Fruit fly (Drosophila melanogaster) whole organism, embryonic: ENCODE results near the gene Tom70.
A peak's percentile ranks its signal among the peaks of the same experiment; 100 is the strongest.

Source experiments
- Ada2b ChIP-seq: fragments of 200-800 bp; sonication (Bioruptor generic); IDR thresholded peaks from 2 replicates; pipeline ENCODE4 v1.3.6; 2022; ENCODE audit warnings: missing biosample characterization, missing genetic modification characterization
- Adf1 ChIP-seq: fragments of 200-800 bp; sonication (Bioruptor generic); IDR thresholded peaks from 2 replicates; pipeline ENCODE4 v1.3.6; 2022; ENCODE audit warnings: missing biosample characterization, missing genetic modification characterization
- CG10543 ChIP-seq: fragments of 200-800 bp; sonication (Bioruptor generic); optimal IDR thresholded peaks from 3 replicates; lab custom pipeline; 2017; ENCODE audit warnings: missing biosample characterization, mild to moderate bottlenecking, missing genetic modification characterization, moderate library complexity
- CG13624 ChIP-seq: fragments of 200-800 bp; sonication (Bioruptor generic); optimal IDR thresholded peaks from 2 replicates; lab custom pipeline; 2016; ENCODE audit warnings: missing biosample characterization, missing genetic modification characterization
- CG14667 ChIP-seq: fragments of 200-800 bp; sonication (Bioruptor generic); IDR thresholded peaks from 2 replicates; pipeline ENCODE4 v1.3.6; 2022; ENCODE audit warnings: missing biosample characterization, missing genetic modification characterization
- CG14710 ChIP-seq: fragments of 200-800 bp; sonication (Bioruptor generic); optimal IDR thresholded peaks from 3 replicates; lab custom pipeline; 2019; ENCODE audit warnings: missing biosample characterization, mild to moderate bottlenecking, missing genetic modification characterization, moderate library complexity
- CG15479 ChIP-seq: fragments of 200-800 bp; sonication (Bioruptor generic); optimal IDR thresholded peaks from 3 replicates; lab custom pipeline; 2019; ENCODE audit warnings: missing biosample characterization, mild to moderate bottlenecking, missing genetic modification characterization, moderate library complexity
- CG15514 ChIP-seq: fragments of 200-800 bp; sonication (Bioruptor generic); optimal IDR thresholded peaks from 3 replicates; lab custom pipeline; 2017; ENCODE audit warnings: missing biosample characterization, missing genetic modification characterization, mild to moderate bottlenecking, moderate library complexity, missing genetic modification reagents
- CG16779 ChIP-seq: fragments of 200-800 bp; sonication (Bioruptor generic); IDR thresholded peaks from 2 replicates; pipeline ENCODE4 v1.3.6; 2022; ENCODE audit warnings: missing biosample characterization, missing genetic modification characterization
- CG1792 ChIP-seq: fragments of 200-800 bp; sonication (Bioruptor generic); optimal IDR thresholded peaks from 2 replicates; lab custom pipeline; 2016; ENCODE audit warnings: missing biosample characterization, missing genetic modification characterization
- CG34422 ChIP-seq: fragments of 200-800 bp; sonication (Bioruptor generic); IDR thresholded peaks from 3 replicates; pipeline ENCODE4 v1.3.6; 2022; ENCODE audit warnings: missing biosample characterization, missing genetic modification characterization
- CG4617 ChIP-seq: fragments of 200-800 bp; sonication (Bioruptor generic); optimal IDR thresholded peaks from 3 replicates; lab custom pipeline; 2016; ENCODE audit warnings: missing biosample characterization, missing genetic modification characterization, borderline replicate concordance
- CG4707 ChIP-seq: fragments of 200-800 bp; sonication (Bioruptor generic); optimal IDR thresholded peaks from 2 replicates; lab custom pipeline; 2018; ENCODE audit warnings: missing biosample characterization, mild to moderate bottlenecking, missing genetic modification characterization, moderate library complexity
- CG6254 ChIP-seq: fragments of 200-800 bp; sonication (Bioruptor generic); optimal IDR thresholded peaks from 3 replicates; lab custom pipeline; 2017; ENCODE audit warnings: mild to moderate bottlenecking, missing biosample characterization, missing genetic modification reagents, missing genetic modification characterization
- CG6791 ChIP-seq: fragments of 200-800 bp; sonication (Bioruptor generic); IDR thresholded peaks from 3 replicates; pipeline ENCODE4 v1.3.6; 2022; ENCODE audit warnings: missing biosample characterization, missing genetic modification characterization; ENCODE audit not compliant: partially characterized antibody
- CG6854 ChIP-seq: fragments of 200-800 bp; sonication (Bioruptor generic); optimal IDR thresholded peaks from 3 replicates; lab custom pipeline; 2017; ENCODE audit warnings: missing biosample characterization, mild to moderate bottlenecking, missing genetic modification characterization
- CG7745 ChIP-seq: fragments of 200-800 bp; sonication (Bioruptor generic); optimal IDR thresholded peaks from 2 replicates; lab custom pipeline; 2018; ENCODE audit warnings: missing biosample characterization, mild to moderate bottlenecking, missing genetic modification characterization, moderate library complexity
- CG8089 ChIP-seq: fragments of 200-800 bp; sonication (Bioruptor generic); optimal IDR thresholded peaks from 3 replicates; lab custom pipeline; 2016; ENCODE audit warnings: missing biosample characterization, missing genetic modification characterization
- Chrac-16 ChIP-seq: fragments of 200-800 bp; sonication (Bioruptor generic); optimal IDR thresholded peaks from 3 replicates; lab custom pipeline; 2016; ENCODE audit warnings: missing biosample characterization, missing genetic modification characterization
- Dfd ChIP-seq, 2 experiments: fragments of >200 bp; optimal IDR thresholded peaks; 2 replicates each; lab custom pipeline; 2017; ENCODE audit warnings: missing biosample characterization in 2 of 2, missing genetic modification characterization in 2 of 2
- Dip3 ChIP-seq: fragments of 200-800 bp; sonication (Bioruptor generic); optimal IDR thresholded peaks from 3 replicates; lab custom pipeline; 2016; ENCODE audit warnings: missing biosample characterization, missing genetic modification characterization
- HLH3B ChIP-seq: fragments of 200-800 bp; sonication (Bioruptor generic); IDR thresholded peaks from 2 replicates; pipeline ENCODE4 v1.3.6; 2022; ENCODE audit warnings: missing biosample characterization, missing genetic modification characterization
- HmgD ChIP-seq: fragments of 200-800 bp; sonication (Bioruptor generic); optimal IDR thresholded peaks from 3 replicates; lab custom pipeline; 2016; ENCODE audit warnings: missing biosample characterization, missing genetic modification characterization
- Hr78 ChIP-seq, 2 experiments: fragments of 200-800 bp in 1 of 2; fragments of >200 bp in 1 of 2; sonication (Bioruptor generic) in 1 of 2; optimal IDR thresholded peaks; 2 replicates each; lab custom pipeline; 2017 to 2019; ENCODE audit warnings: missing biosample characterization in 2 of 2, missing genetic modification characterization in 2 of 2, mild to moderate bottlenecking in 1 of 2, moderate library complexity in 1 of 2
- NC2β ChIP-seq: fragments of 200-800 bp; sonication (Bioruptor generic); optimal IDR thresholded peaks from 2 replicates; lab custom pipeline; 2016; ENCODE audit warnings: missing biosample characterization, missing genetic modification characterization
- Neu2 ChIP-seq: fragments of 200-800 bp; sonication (Bioruptor generic); optimal IDR thresholded peaks from 3 replicates; lab custom pipeline; 2016; ENCODE audit warnings: missing biosample characterization, missing genetic modification characterization, borderline replicate concordance
- Nf-YC ChIP-seq: fragments of 200-800 bp; optimal IDR thresholded peaks from 3 replicates; lab custom pipeline; 2019; ENCODE audit warnings: missing biosample characterization, mild to moderate bottlenecking, missing genetic modification characterization, moderate library complexity
- Opbp ChIP-seq: fragments of 200-800 bp; sonication (Bioruptor generic); IDR thresholded peaks from 3 replicates; pipeline ENCODE4 v1.3.6; 2022; ENCODE audit warnings: missing biosample characterization, missing genetic modification characterization; ENCODE audit not compliant: partially characterized antibody
- Spps ChIP-seq: fragments of 200-800 bp; sonication (Bioruptor generic); optimal IDR thresholded peaks from 2 replicates; lab custom pipeline; 2018; ENCODE audit warnings: missing biosample characterization, mild to moderate bottlenecking, missing genetic modification characterization
- Ssrp ChIP-seq: fragments of 200-800 bp; sonication (Bioruptor generic); optimal IDR thresholded peaks from 2 replicates; lab custom pipeline; 2018; ENCODE audit warnings: missing biosample characterization, mild to moderate bottlenecking, missing genetic modification characterization, moderate library complexity
- Taf1 ChIP-seq: fragments of 200-800 bp; sonication (Bioruptor generic); IDR thresholded peaks from 2 replicates; pipeline ENCODE4 v1.3.6; 2022; ENCODE audit warnings: missing biosample characterization, missing genetic modification characterization
- ash1 ChIP-seq: fragments of 200-800 bp; sonication (Bioruptor generic); optimal IDR thresholded peaks from 2 replicates; lab custom pipeline; 2018; ENCODE audit warnings: missing biosample characterization, mild to moderate bottlenecking, missing genetic modification characterization
- ato ChIP-seq: fragments of 200-800 bp; sonication (Bioruptor generic); IDR thresholded peaks from 2 replicates; pipeline ENCODE4 v1.3.6; 2022; ENCODE audit warnings: missing biosample characterization, missing genetic modification characterization; ENCODE audit not compliant: partially characterized antibody
- caup ChIP-seq: fragments of 200-800 bp; sonication (Bioruptor generic); optimal IDR thresholded peaks from 3 replicates; lab custom pipeline; 2017; ENCODE audit warnings: missing biosample characterization, mild to moderate bottlenecking, missing genetic modification characterization, moderate library complexity; ENCODE audit not compliant: severe bottlenecking
- crol ChIP-seq: fragments of 200-800 bp; sonication (Bioruptor generic); IDR thresholded peaks from 2 replicates; pipeline ENCODE4 v1.3.6; 2022; ENCODE audit warnings: missing biosample characterization, missing genetic modification characterization
- crp ChIP-seq, 2 experiments: fragments of 200-800 bp; sonication (Bioruptor generic); optimal IDR thresholded peaks; 2 replicates in 1 of 2; 3 replicates in 1 of 2; lab custom pipeline; 2017; ENCODE audit warnings: missing biosample characterization in 2 of 2, missing genetic modification characterization in 2 of 2, mild to moderate bottlenecking in 1 of 2, moderate library complexity in 1 of 2
- dmrt99B ChIP-seq: fragments of 200-800 bp; sonication (Bioruptor generic); optimal IDR thresholded peaks from 2 replicates; lab custom pipeline; 2018; ENCODE audit warnings: missing biosample characterization, mild to moderate bottlenecking, missing genetic modification characterization, moderate library complexity
- fru ChIP-seq: fragments of >200 bp; optimal IDR thresholded peaks from 2 replicates; lab custom pipeline; 2017
- gem ChIP-seq: fragments of 200-800 bp; sonication (Bioruptor generic); optimal IDR thresholded peaks from 2 replicates; lab custom pipeline; 2019; ENCODE audit warnings: missing biosample characterization, mild to moderate bottlenecking, missing genetic modification characterization, moderate library complexity
- gro ChIP-seq: fragments of 200-800 bp; sonication (Bioruptor generic); optimal IDR thresholded peaks from 2 replicates; lab custom pipeline; 2016; ENCODE audit warnings: missing biosample characterization, missing genetic modification characterization
- hkb ChIP-seq, 2 experiments: fragments of 200-800 bp in 1 of 2; fragments of >200 bp in 1 of 2; sonication (Bioruptor generic) in 1 of 2; IDR thresholded peaks in 1 of 2; optimal IDR thresholded peaks in 1 of 2; 2 replicates each; pipeline versions ENCODE4 v1.3.6 to Lab custom; 2017 to 2022; ENCODE audit warnings: missing biosample characterization in 1 of 2, missing genetic modification characterization in 1 of 2
- luna ChIP-seq: fragments of 200-800 bp; sonication (Bioruptor generic); optimal IDR thresholded peaks from 2 replicates; lab custom pipeline; 2016; ENCODE audit warnings: missing biosample characterization, missing genetic modification characterization
- pfk ChIP-seq: fragments of 200-800 bp; sonication (Bioruptor generic); optimal IDR thresholded peaks from 2 replicates; lab custom pipeline; 2018; ENCODE audit warnings: missing biosample characterization, mild to moderate bottlenecking, missing genetic modification characterization, moderate library complexity
- sima ChIP-seq: fragments of 200-800 bp; sonication (Bioruptor generic); optimal IDR thresholded peaks from 2 replicates; lab custom pipeline; 2016; ENCODE audit warnings: missing biosample characterization, missing genetic modification characterization
- twi ChIP-seq: fragments of 200-800 bp; optimal IDR thresholded peaks from 2 replicates; lab custom pipeline; 2019; ENCODE audit warnings: missing biosample characterization, mild to moderate bottlenecking, missing genetic modification characterization, moderate library complexity
- wek ChIP-seq: fragments of 200-800 bp; sonication (Bioruptor generic); optimal IDR thresholded peaks from 3 replicates; lab custom pipeline; 2018; ENCODE audit warnings: missing biosample characterization, mild to moderate bottlenecking, missing genetic modification characterization, moderate library complexity
- zfh2 ChIP-seq: fragments of 200-800 bp; sonication (Bioruptor generic); optimal IDR thresholded peaks from 2 replicates; lab custom pipeline; 2016; ENCODE audit warnings: missing biosample characterization, missing genetic modification characterization

Tom70 gene

DNA sequence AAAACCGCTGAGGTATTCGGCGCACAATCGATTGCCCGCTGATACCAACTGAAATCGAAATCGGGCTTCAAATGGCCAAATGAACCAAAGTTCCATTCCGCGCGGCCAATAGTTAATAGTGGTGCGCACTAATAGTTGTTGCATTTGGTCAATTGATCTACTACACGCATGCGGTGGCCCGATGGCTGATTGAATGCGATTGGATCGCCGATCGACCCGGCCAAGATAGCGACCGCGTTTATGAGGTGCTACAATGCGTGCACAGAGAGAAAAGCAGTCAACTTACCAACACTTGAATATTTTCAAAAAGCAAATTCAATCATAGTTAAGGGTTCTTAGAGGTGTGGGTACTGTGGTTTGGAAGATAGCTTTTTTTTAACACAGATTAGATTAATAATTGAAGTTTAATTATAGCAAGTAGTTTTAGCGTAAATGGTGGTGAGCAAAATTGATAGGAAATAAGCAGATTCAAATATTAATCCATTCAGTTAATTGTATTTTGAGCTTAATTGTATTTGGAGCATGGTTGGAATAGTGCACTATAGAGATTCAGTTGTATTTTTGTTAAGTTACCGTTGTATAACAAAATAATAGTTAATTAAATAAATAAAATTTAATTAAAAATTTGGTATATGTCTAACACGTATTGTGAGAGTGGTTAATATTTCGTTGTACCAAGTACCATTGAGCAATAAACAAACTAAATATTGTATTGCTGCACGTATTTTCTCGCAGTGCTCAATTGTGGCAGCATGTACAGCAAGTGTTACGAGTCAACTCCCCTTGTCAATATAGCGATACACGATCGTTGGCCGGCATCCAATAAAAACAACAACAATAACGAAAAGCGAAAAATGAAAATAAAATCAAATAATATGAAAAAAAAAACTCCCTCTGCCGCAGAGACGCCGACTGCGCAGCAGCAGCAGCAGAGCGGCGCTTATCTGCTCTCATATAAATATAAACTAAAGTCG is 11.6 kb downstream of the Tom70 start (continued):
- TF ChIP-seq CG4707 (GFP tag; lab: Kevin White, UChicago) (no peak), crp (GFP tag; optimal IDR thresholded peaks at IDR 0.05; lab: Kevin White, UChicago) (no peak), CG7745 (tag; lab: Kevin White, UChicago) (no peak), CG1792 (GFP tag; lab: Kevin White, UChicago) (no peak), HLH3B (GFP tag; lab: Robert Waterston, UW) (no peak), Neu2 (GFP tag; lab: Kevin White, UChicago) (no peak), CG6254 (GFP tag; lab: Kevin White, UChicago) (peak; percentile 11), ash1 (GFP tag; lab: Kevin White, UChicago) (no peak), gro (GFP tag; lab: Kevin White, UChicago) (no peak), luna (GFP tag; lab: Kevin White, UChicago) (no peak), CG13624 (GFP tag; lab: Kevin White, UChicago) (no peak), Taf1 (GFP tag; lab: Robert Waterston, UW) (peak; percentile 29; the same call in 1 of the 2 replicates), sima (no peak), CG6854 (no peak), Ada2b (GFP tag; lab: Robert Waterston, UW) (no peak), Nf-YC (tag; lab: Kevin White, UChicago) (peak; percentile 52), HmgD (GFP tag; lab: Kevin White, UChicago) (no peak), CG15514 (GFP tag; lab: Kevin White, UChicago) (peak; percentile 95), dmrt99B (tag; lab: Kevin White, UChicago) (peak; percentile 48), ato (GFP tag; lab: Robert Waterston, UW) (no peak), Opbp (GFP tag; lab: Robert Waterston, UW) (no peak), hkb (optimal IDR thresholded peaks at IDR 0.05; lab: Kevin White, UChicago) (no peak), hkb (GFP tag; IDR thresholded peaks at IDR 0.05; lab: Robert Waterston, UW) (0 out of 2 replicates have a peak, but pooled peaks have one; percentile 21), CG4617 (GFP tag; lab: Kevin White, UChicago) (no peak), CG14710 (peak; percentile 67), Ssrp (tag; lab: Kevin White, UChicago) (peak; percentile 65), CG6791 (GFP tag; lab: Robert Waterston, UW) (peak; percentile 9; the same call in 1 of the 3 replicates), gem (peak; percentile 75), twi (tag; lab: Kevin White, UChicago) (peak; percentile 6), Adf1 (GFP tag; lab: Robert Waterston, UW) (peak; percentile 97), CG8089 (GFP tag; lab: Kevin White, UChicago) (no peak), wek (peak; percentile 18), CG15479 (no peak), zfh2 (GFP tag; lab: Kevin White, UChicago) (no peak), Dip3 (GFP tag; lab: Kevin White, UChicago) (no peak), Hr78 (GFP tag; optimal IDR thresholded peaks at IDR 0.05; lab: Kevin White, UChicago) (peak in 1 of 2 experiments; percentile 16), CG14667 (peak; percentile 26), Chrac-16 (GFP tag; lab: Kevin White, UChicago) (peak; percentile 56), Spps (peak; percentile 24), NC2β (GFP tag; lab: Kevin White, UChicago) (peak; percentile 34), CG10543 (peak; percentile 3), fru (no peak), CG16779 (GFP tag; lab: Robert Waterston, UW) (no peak), CG34422 (GFP tag; lab: Robert Waterston, UW) (peak; percentile 44; the same call in 2 of the 3 replicates), caup (GFP tag; lab: Kevin White, UChicago) (no peak), pfk (GFP tag; lab: Kevin White, UChicago) (no peak), crol (peak; percentile 31; the same call in 1 of the 2 replicates), Dfd (GFP tag; optimal IDR thresholded peaks at IDR 0.05; lab: Kevin White, UChicago) (no peak)
